Worm (Caenorhabditis elegans) whole organism, L2 larva: Measurements from ENCODE around the gene btb-6.

Experiments
- F13H6.1 ChIP-seq: sonication (generic microtip); optimal IDR thresholded peaks from 2 replicates; lab custom pipeline; 2016; ENCODE audit warnings: missing genetic modification characterization, missing compliant biosample characterization
- ceh-16 ChIP-seq: fragments of 150-350 bp; optimal IDR thresholded peaks from 2 replicates; lab custom pipeline; 2014; ENCODE audit warnings: missing biosample characterization, missing genetic modification characterization
- ceh-82 ChIP-seq: fragments of 150-350 bp; optimal IDR thresholded peaks from 2 replicates; lab custom pipeline; 2014; ENCODE audit warnings: missing biosample characterization, missing genetic modification characterization
- egl-27 ChIP-seq: sonication (generic microtip); optimal IDR thresholded peaks from 3 replicates; lab custom pipeline; 2017; ENCODE audit warnings: missing biosample characterization, missing genetic modification reagents, missing genetic modification characterization
- fos-1 ChIP-seq: fragments of 150-350 bp; optimal IDR thresholded peaks from 2 replicates; lab custom pipeline; 2014; ENCODE audit warnings: missing biosample characterization, missing genetic modification characterization
- lin-39 ChIP-seq: fragments of 150-350 bp; optimal IDR thresholded peaks from 2 replicates; lab custom pipeline; 2014; ENCODE audit warnings: missing biosample characterization, missing genetic modification reagents, missing genetic modification characterization
- nhr-11 ChIP-seq: fragments of 150-350 bp; optimal IDR thresholded peaks from 2 replicates; lab custom pipeline; 2014; ENCODE audit warnings: missing biosample characterization, missing genetic modification characterization
- peb-1 ChIP-seq: fragments of 150-350 bp; optimal IDR thresholded peaks from 2 replicates; lab custom pipeline; 2014; ENCODE audit warnings: missing biosample characterization, missing genetic modification characterization
- unc-62 ChIP-seq: fragments of 150-350 bp; optimal IDR thresholded peaks from 2 replicates; lab custom pipeline; 2014; ENCODE audit warnings: missing biosample characterization, missing genetic modification reagents, missing genetic modification characterization
- ztf-11 ChIP-seq: sonication (generic microtip); optimal IDR thresholded peaks from 2 replicates; lab custom pipeline; 2017; ENCODE audit warnings: missing biosample characterization, missing genetic modification characterization

DNA sequence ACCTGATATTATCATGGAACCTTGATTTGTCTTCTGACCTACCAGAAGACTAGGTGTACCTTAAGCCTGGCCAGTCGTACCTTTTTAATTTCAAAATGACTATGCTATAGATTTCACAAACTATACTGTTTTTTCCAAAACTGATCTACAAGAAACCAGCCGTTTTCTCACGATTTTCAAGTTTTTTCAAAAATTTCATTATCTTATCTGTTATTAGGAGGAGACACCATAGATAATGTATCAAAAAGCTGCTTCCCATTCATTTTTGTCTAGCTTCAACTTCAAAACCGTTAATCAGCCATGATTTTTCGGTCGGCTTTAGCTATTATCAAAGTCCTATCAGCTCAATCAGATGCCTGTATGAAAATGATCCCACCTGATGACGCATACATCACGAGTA lies 27.4 kb downstream of the btb-6 start, which contains the start of gene F36H5.12:
- TF ChIP-seq egl-27 (no peak), ztf-11 (tag; lab: Kevin White, UChicago) (no peak), F13H6.1 (tag; lab: Kevin White, UChicago) (no peak), unc-62 (GFP tag; lab: Kevin White, UChicago) (no peak), peb-1 (tag; lab: Kevin White, UChicago) (no peak), ceh-16 (tag; lab: Kevin White, UChicago) (no peak), nhr-11 (tag; lab: Kevin White, UChicago) (no peak), fos-1 (no peak), ceh-82 (tag; lab: Kevin White, UChicago) (no peak), lin-39 (tag; lab: Kevin White, UChicago) (no peak)
